Worm (Caenorhabditis elegans): ENCODE measurements around the gene dmsr-16.

Gene dmsr-16

DNA sequence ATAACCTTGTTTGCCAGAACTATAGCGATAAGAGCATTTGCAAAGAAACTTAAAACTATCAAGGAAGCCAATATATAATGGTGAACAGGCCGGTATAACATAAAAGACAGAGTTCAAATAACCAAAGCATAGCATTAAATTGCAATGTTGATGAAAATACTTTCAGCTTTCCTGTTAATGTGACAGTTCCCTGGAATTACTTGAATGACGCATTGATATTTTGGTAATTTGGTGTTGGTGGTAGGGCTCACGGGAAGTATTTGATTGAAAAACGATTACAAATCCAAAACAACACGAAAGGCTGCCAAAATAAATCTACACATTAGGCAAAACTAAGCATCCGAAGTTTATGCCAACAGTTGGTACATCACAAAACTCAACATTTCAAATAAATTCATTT lies at the start of gene dmsr-16:
Gene dmsr-16 (minus strand): TSS at position 101 of the 400 bp plus-strand sequence.
- TF ChIP-seq bed-1 (GFP tag; IDR thresholded peaks at IDR 0.05): no peak
- TF ChIP-seq let-607 (tag; optimal IDR thresholded peaks at IDR 0.05): no peak
- no peak for TF ChIP-seq ccch-3 (GFP tag; optimal IDR thresholded peaks at IDR 0.05)
- TF ChIP-seq repo-1 (tag; optimal IDR thresholded peaks at IDR 0.05): no peak
- no peak for TF ChIP-seq lir-1 (GFP tag; conservative IDR thresholded peaks at IDR 0.05)
- TF ChIP-seq egl-18 (GFP tag; IDR thresholded peaks at IDR 0.05): no peak
- TF ChIP-seq T26A5.8 (tag; optimal IDR thresholded peaks at IDR 0.05): no peak
- TF ChIP-seq nfya-1 (tag; optimal IDR thresholded peaks at IDR 0.05; ENCODE audit: borderline replicate concordance, insufficient read depth): no peak
- TF ChIP-seq F49E8.2 (tag; optimal IDR thresholded peaks at IDR 0.05; ENCODE audit: insufficient read depth): no peak
- no peak for TF ChIP-seq zfh-2 (GFP tag; conservative IDR thresholded peaks at IDR 0.05)
- TF ChIP-seq zim-3 (tag; optimal IDR thresholded peaks at IDR 0.05): no peak
- TF ChIP-seq ceh-40 (GFP tag; IDR thresholded peaks at IDR 0.05): no peak
- no peak for TF ChIP-seq B0019.2 (GFP tag; conservative IDR thresholded peaks at IDR 0.05)
- TF ChIP-seq F57A8.1 (GFP tag; optimal IDR thresholded peaks at IDR 0.05): no peak
- TF ChIP-seq F52B5.7 (tag; optimal IDR thresholded peaks at IDR 0.05): no peak
- no peak for TF ChIP-seq akir-1 (GFP tag; optimal IDR thresholded peaks at IDR 0.05)
- no peak for TF ChIP-seq sdz-38 (tag; optimal IDR thresholded peaks at IDR 0.05)
- no peak for TF ChIP-seq sptf-2 (GFP tag; optimal IDR thresholded peaks at IDR 0.05)
- TF ChIP-seq aptf-3 (GFP tag; IDR thresholded peaks at IDR 0.05): no peak
- TF ChIP-seq pha-4 (tag; optimal IDR thresholded peaks at IDR 0.05): no peak

DNA sequence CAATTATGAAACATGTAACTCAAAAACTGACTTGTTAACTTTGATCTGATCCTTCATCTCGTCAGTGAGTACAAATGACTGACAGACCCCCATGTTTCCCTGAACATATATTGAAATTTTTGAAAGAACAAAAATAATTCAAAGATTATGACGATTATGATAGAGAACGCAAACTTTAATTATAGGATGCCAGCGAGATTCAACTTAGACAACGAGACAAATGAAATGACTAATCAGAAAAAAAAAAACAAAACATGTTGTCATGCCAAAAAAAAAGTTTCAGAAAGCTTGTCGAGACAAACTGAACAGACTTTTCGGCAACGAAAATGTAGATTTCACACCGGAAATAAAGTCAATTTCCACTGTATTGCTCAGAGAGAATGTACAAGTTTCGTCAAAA lies 45.8 kb upstream of the dmsr-16 start, which contains the start of gene gpa-10:
Gene gpa-10 (minus strand): TSS at position 101 of the 400 bp plus-strand sequence.
- TF ChIP-seq ets-4 (GFP tag; optimal IDR thresholded peaks at IDR 0.05) (no peak), egl-44 (GFP tag; IDR thresholded peaks at IDR 0.05) (no peak), let-526 (GFP tag; IDR thresholded peaks at IDR 0.05) (no peak), nhr-120 (GFP tag; IDR thresholded peaks at IDR 0.05) (no peak), F23B12.7 (tag; optimal IDR thresholded peaks at IDR 0.05; ENCODE audit: insufficient read depth) (no peak), ceh-27 (GFP tag; optimal IDR thresholded peaks at IDR 0.05) (no peak), ceh-40 (GFP tag; IDR thresholded peaks at IDR 0.05) (no peak), nfyb-1 (GFP tag; IDR thresholded peaks at IDR 0.05) (no peak), ztf-18 (tag; optimal IDR thresholded peaks at IDR 0.05) (no peak), ceh-79 (tag; optimal IDR thresholded peaks at IDR 0.05) (no peak)

DNA sequence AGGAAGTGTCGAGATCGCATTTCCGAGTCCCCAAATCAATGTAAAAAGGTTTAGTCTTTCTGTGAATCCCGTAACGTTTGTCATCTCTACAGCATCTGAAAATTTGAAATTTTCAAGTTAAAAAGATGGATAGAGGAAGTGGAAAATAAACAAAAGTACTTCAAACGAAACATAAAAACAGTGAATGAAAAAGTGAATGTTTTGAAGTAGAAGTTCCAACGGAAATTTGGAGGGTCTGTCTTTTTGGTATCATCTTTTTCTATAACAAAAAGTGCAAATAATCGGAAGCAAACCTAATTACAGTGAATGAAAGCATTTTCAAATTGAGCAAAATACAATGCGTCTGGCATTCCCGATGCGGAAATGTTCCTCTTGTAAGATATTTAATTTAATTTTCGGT lies 37.6 kb upstream of the dmsr-16 start, which contains the start of gene lgc-54:
Gene lgc-54 (minus strand): TSS at position 101 of the 400 bp plus-strand sequence.
- TF ChIP-seq athp-1 (tag; optimal IDR thresholded peaks at IDR 0.05) (no peak), ztf-26 (tag; optimal IDR thresholded peaks at IDR 0.05) (no peak), rcor-1 (GFP tag; IDR thresholded peaks at IDR 0.05) (no peak), F52B5.7 (tag; optimal IDR thresholded peaks at IDR 0.05) (no peak), ceh-58 (GFP tag; IDR thresholded peaks at IDR 0.05) (no peak), lin-26 (GFP tag; IDR thresholded peaks at IDR 0.05) (no peak), dpl-1 (GFP tag; optimal IDR thresholded peaks at IDR 0.05) (no peak), ceh-79 (tag; optimal IDR thresholded peaks at IDR 0.05) (no peak), nhr-90 (tag; optimal IDR thresholded peaks at IDR 0.05) (no peak), F22D6.2 (tag; optimal IDR thresholded peaks at IDR 0.05) (no peak), ceh-100 (GFP tag; IDR thresholded peaks at IDR 0.05) (no peak), F49E8.2 (tag; optimal IDR thresholded peaks at IDR 0.05; ENCODE audit: insufficient read depth) (no peak), unc-62 (GFP tag; optimal IDR thresholded peaks at IDR 0.05) (no peak), gei-17 (GFP tag; optimal IDR thresholded peaks at IDR 0.05) (no peak), mel-28 (tag; optimal IDR thresholded peaks at IDR 0.05; ENCODE audit: borderline replicate concordance) (no peak), snpc-1.1 (tag; optimal IDR thresholded peaks at IDR 0.05; ENCODE audit: insufficient read depth) (no peak)

Data from whole organism, young adult.